Fruit fly (Drosophila melanogaster) whole organism, adult: ENCODE measurements around the gene CG17929.

ENCODE experiments used
- CG11617 ChIP-seq: fragments of 200-800 bp; sonication (Bioruptor generic); optimal IDR thresholded peaks from 2 replicates; lab custom pipeline; 2017; ENCODE audit warnings: mild to moderate bottlenecking, missing biosample characterization, missing genetic modification reagents, missing genetic modification characterization
- CG14711 ChIP-seq: fragments of 200-800 bp; sonication (Bioruptor generic); optimal IDR thresholded peaks from 2 replicates; lab custom pipeline; 2018; ENCODE audit warnings: missing biosample characterization, mild to moderate bottlenecking, missing genetic modification characterization, moderate library complexity
- CG1620 ChIP-seq: fragments of 200-800 bp; sonication (Bioruptor generic); optimal IDR thresholded peaks from 2 replicates; lab custom pipeline; 2016; ENCODE audit warnings: missing biosample characterization, missing genetic modification characterization
- CG7045 ChIP-seq: fragments of 200-800 bp; sonication (Bioruptor generic); optimal IDR thresholded peaks from 2 replicates; lab custom pipeline; 2017; ENCODE audit warnings: missing biosample characterization, mild to moderate bottlenecking, missing genetic modification characterization
- CG7101 ChIP-seq: fragments of 200-800 bp; sonication (Bioruptor generic); optimal IDR thresholded peaks from 2 replicates; lab custom pipeline; 2018; ENCODE audit warnings: missing biosample characterization, mild to moderate bottlenecking, missing genetic modification characterization, moderate library complexity
- Clk ChIP-seq: fragments of 200-800 bp; sonication (Bioruptor generic); optimal IDR thresholded peaks from 2 replicates; lab custom pipeline; 2017; ENCODE audit warnings: missing biosample characterization, missing genetic modification characterization
- Crg-1 ChIP-seq: fragments of 200-800 bp; sonication (Bioruptor generic); optimal IDR thresholded peaks from 2 replicates; lab custom pipeline; 2016; ENCODE audit warnings: missing biosample characterization, missing genetic modification characterization
- Hr96 ChIP-seq: fragments of 200-800 bp; sonication (Bioruptor generic); optimal IDR thresholded peaks from 2 replicates; lab custom pipeline; 2016; ENCODE audit warnings: missing biosample characterization, missing genetic modification characterization
- Mnt ChIP-seq: fragments of 200-800 bp; sonication (Bioruptor generic); optimal IDR thresholded peaks from 2 replicates; lab custom pipeline; 2016; ENCODE audit warnings: missing biosample characterization, mild to moderate bottlenecking, missing genetic modification characterization
- bab1 ChIP-seq: fragments of 200-800 bp; sonication (Bioruptor generic); optimal IDR thresholded peaks from 3 replicates; lab custom pipeline; 2019; ENCODE audit warnings: missing biosample characterization, mild to moderate bottlenecking, missing genetic modification characterization, moderate library complexity
- cic ChIP-seq: fragments of 200-800 bp; sonication (Bioruptor generic); optimal IDR thresholded peaks from 2 replicates; lab custom pipeline; 2017; ENCODE audit warnings: missing biosample characterization, mild to moderate bottlenecking, missing genetic modification characterization, moderate library complexity
- kay ChIP-seq: fragments of 200-800 bp; sonication (Bioruptor generic); peaks from one replicate; lab custom pipeline; 2016; ENCODE audit warnings: missing biosample characterization, missing genetic modification characterization, borderline replicate concordance
- pad ChIP-seq: fragments of 200-800 bp; sonication (Bioruptor generic); optimal IDR thresholded peaks from 3 replicates; lab custom pipeline; 2017; ENCODE audit warnings: missing biosample characterization, missing genetic modification characterization, mild to moderate bottlenecking, moderate library complexity, missing genetic modification reagents
- tj ChIP-seq: fragments of 200-800 bp; sonication (Bioruptor generic); optimal IDR thresholded peaks from 3 replicates; lab custom pipeline; 2017; ENCODE audit warnings: missing biosample characterization, mild to moderate bottlenecking, missing genetic modification characterization, moderate library complexity

- peak; percentile 73 for TF ChIP-seq Clk (GFP tag; lab: Kevin White, UChicago)
- peak; percentile 87 for TF ChIP-seq CG11617 (GFP tag; lab: Kevin White, UChicago)
- peak; percentile 89 for TF ChIP-seq bab1 (GFP tag; lab: Kevin White, UChicago)
- peak; percentile 84 for TF ChIP-seq kay (GFP tag; lab: Kevin White, UChicago)
- peak; percentile 87 for TF ChIP-seq Crg-1 (GFP tag; lab: Kevin White, UChicago)
- peak; percentile 63 for TF ChIP-seq tj (GFP tag; lab: Kevin White, UChicago)
- TF ChIP-seq CG1620 (GFP tag; lab: Kevin White, UChicago) = peak; percentile 92
- TF ChIP-seq cic (GFP tag; lab: Kevin White, UChicago) = peak; percentile 53
- TF ChIP-seq CG7045 (GFP tag; lab: Kevin White, UChicago) = peak; percentile 82
- peak; percentile 85 for TF ChIP-seq pad (GFP tag; lab: Kevin White, UChicago)
- TF ChIP-seq Hr96 = peak; percentile 86
- peak; percentile 83 for TF ChIP-seq CG7101
- peak; percentile 77 for TF ChIP-seq CG14711 (tag; lab: Kevin White, UChicago)
- TF ChIP-seq Mnt (GFP tag; lab: Kevin White, UChicago) = peak; percentile 90
Measured at dm6 chr3R:16341817-16342374, 16.6 kb downstream of the CG17929 start, which contains the start of the genes SF2 and pad.
